Worm (Caenorhabditis elegans) whole organism, dauer: ENCODE measurements around the gene myo-2.

Experiments used
- unc-62 ChIP-seq: sonication (generic microtip); optimal IDR thresholded peaks from 2 replicates; lab custom pipeline; 2017; ENCODE audit warnings: missing biosample characterization, missing genetic modification reagents, missing genetic modification characterization

Gene myo-2

ce11 chrX:12510148-12510785, 42.4 kb downstream of the myo-2 start:
- no peak for TF ChIP-seq unc-62 (GFP tag; lab: Kevin White, UChicago)

DNA sequence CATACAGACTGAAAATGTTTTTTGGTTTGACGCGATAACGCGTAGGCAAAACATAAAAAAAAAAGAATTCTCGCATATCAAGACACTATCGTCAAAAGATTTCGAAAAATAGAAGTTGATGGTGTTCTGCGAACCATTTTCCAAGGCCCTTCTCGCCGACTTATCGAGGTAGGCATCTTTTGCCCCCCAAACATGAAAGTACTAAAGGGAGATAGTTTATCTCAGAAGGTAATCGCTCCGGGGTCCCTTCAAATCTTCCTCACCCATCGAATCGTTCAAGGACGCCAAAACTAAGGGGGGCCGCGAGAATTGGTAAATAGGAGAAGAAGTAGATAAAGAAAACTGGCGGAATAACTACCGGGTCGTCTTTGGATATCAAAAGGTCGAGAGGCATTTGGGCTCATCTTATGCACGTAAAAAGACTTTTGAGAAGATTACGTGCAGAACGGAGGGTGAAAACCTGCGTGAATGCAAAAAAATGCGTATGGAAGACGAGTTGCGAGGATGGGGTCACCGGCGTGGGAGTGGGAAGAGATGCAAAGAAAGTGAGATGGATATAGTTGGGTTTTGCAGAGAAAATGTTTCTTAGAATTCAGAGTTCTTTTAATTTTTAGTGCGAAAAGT, 43.6 kb downstream of the myo-2 start:
- TF ChIP-seq unc-62 (GFP tag; lab: Kevin White, UChicago): no peak

- TF ChIP-seq unc-62 (GFP tag; lab: Kevin White, UChicago): no peak
Observed at ce11 chrX:12512472-12513137, 44.7 kb downstream of the myo-2 start.

DNA sequence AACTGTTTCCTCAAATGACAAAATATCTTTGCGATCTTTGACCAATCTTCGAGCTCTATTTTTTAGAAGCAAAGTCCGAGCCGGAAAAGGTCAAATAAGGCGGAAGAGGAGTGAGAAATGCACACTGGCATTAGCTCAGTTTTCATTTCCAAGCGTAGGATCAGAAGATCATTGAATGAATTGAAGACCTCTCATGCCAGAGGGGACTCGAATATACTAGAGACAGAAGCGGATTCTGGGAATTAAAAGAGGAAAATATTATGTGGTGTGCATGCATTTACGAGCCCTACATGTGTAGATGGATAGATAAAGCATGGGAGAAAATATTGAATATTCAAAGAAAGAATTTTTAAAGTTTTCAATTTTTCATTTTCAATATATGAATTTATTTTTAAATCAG, 45.6 kb downstream of the myo-2 start:
- no peak for TF ChIP-seq unc-62 (GFP tag; lab: Kevin White, UChicago)

ce11 chrX:12515596-12516481, 48.0 kb downstream of the myo-2 start:
- no peak for TF ChIP-seq unc-62 (GFP tag; lab: Kevin White, UChicago)

ce11 chrX:12516482-12516826, 48.6 kb downstream of the myo-2 start:
- no peak for TF ChIP-seq unc-62 (GFP tag; lab: Kevin White, UChicago)

ce11 chrX:12517307-12517706, 49.4 kb downstream of the myo-2 start:
- TF ChIP-seq unc-62 (GFP tag; lab: Kevin White, UChicago): no peak

DNA sequence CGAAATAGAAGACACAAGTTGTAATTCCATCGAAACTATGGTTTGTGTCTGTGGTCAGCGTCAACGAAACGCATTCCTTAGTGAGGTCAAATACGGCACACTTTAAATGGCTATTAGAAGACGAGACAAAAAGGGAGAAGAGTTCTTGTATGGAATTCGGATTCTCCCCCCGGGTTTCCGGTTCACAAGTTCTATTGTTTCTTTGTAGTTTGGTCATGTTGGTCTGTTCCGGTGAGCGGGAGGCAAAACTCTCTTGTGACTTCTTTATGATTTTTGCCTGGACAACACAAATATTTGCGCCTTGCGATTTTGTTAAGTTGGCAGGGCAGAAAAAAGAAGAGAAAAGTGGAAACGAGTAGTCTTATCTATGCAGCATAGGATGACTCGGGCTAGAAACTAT, 50.0 kb downstream of the myo-2 start:
- TF ChIP-seq unc-62 (GFP tag; lab: Kevin White, UChicago): no peak

- TF ChIP-seq unc-62 (GFP tag; lab: Kevin White, UChicago): no peak
Observed at ce11 chrX:12518469-12518868, 50.6 kb downstream of the myo-2 start.

DNA sequence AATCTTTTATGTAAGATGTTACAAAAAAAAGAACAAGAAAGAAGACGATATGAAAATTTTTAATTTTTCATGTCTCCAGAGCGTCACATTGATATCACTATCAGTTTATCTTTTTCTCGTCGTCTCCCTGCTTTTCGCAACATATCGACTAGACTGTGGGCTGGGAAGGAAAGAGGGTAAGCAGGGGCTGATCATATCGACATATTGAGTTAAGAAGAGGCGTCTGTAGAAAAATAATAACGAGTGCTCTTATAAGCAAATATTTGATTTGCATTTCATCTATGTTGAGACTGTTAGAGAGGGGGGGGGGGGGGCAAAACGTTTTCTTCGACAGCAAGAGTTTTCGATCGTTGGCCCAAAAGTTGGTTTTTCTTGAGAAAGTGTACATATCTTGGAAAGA, 51.1 kb downstream of the myo-2 start:
- TF ChIP-seq unc-62 (GFP tag; lab: Kevin White, UChicago): no peak

DNA sequence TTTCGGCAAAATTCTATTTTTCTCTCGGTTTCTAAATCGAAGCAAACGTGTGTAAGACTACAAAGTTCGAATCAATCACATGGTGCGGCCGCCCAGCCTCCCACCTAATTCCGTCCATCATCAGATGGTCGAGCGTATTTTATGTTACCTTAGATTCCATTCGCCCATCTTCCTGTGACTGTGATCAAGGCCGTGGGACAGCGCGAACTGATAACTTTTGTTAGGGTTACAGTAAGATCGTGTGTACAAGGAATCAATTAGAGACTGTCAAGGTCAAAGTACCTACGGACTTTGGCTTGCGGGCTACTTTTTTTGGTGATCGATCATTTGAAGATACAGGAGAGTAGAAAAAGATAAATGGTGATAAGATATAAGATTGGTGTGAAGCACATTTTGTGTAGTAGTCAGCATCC, 55.2 kb downstream of the myo-2 start:
- TF ChIP-seq unc-62 (GFP tag; lab: Kevin White, UChicago): no peak

DNA sequence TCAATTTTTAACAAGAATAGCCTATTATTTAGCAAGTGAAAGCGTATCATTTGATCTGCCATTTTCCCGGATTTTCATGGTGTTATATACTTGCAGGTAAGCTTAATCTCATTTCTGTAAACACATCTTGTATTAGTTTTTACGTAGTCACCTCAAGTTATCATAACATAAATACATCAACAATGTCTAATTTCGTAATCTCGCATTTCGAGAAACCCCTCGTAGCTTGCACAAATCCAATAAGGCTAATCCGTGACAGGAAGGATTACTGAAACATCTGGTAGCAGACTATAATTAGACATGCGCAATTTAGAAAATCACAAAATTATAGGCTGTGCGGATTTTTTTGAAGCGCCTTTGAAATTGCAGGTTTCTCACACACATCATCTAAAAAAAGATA, 56.7 kb downstream of the myo-2 start:
- TF ChIP-seq unc-62 (GFP tag; lab: Kevin White, UChicago): no peak
